Worm (Caenorhabditis elegans) whole organism, L1 larva: ENCODE data around the gene tag-89.

ENCODE experiments used
- C04F5.9 ChIP-seq: sonication (generic microtip); optimal IDR thresholded peaks from 2 replicates; lab custom pipeline; 2016; ENCODE audit warnings: missing genetic modification characterization, missing compliant biosample characterization
- C34B4.2 ChIP-seq: sonication (generic microtip); optimal IDR thresholded peaks from 2 replicates; lab custom pipeline; 2017; ENCODE audit warnings: mild to moderate bottlenecking, missing genetic modification characterization, missing compliant biosample characterization
- F16B12.6 ChIP-seq: fragments of 150-350 bp; optimal IDR thresholded peaks from 2 replicates; lab custom pipeline; 2014; ENCODE audit warnings: missing biosample characterization, missing genetic modification characterization
- Y116A8C.19 ChIP-seq: sonication (generic microtip); optimal IDR thresholded peaks from 2 replicates; lab custom pipeline; 2016; ENCODE audit warnings: missing compliant biosample characterization, missing genetic modification characterization, borderline replicate concordance
- blmp-1 ChIP-seq: fragments of 150-350 bp; optimal IDR thresholded peaks from 2 replicates; lab custom pipeline; 2014; ENCODE audit warnings: missing biosample characterization, missing genetic modification characterization
- ceh-8 ChIP-seq: fragments of 200-800 bp; sonication (Bioruptor generic); optimal IDR thresholded peaks from 2 replicates; lab custom pipeline; 2018; ENCODE audit warnings: mild to moderate bottlenecking, missing genetic modification characterization, moderate library complexity, missing compliant biosample characterization
- dsc-1 ChIP-seq: sonication (generic microtip); optimal IDR thresholded peaks from 2 replicates; lab custom pipeline; 2016; ENCODE audit warnings: mild to moderate bottlenecking, missing genetic modification characterization, missing compliant biosample characterization
- efl-1 ChIP-seq, 4 experiments: fragments of 150-350 bp; optimal IDR thresholded peaks in 3 of 4; peaks in 1 of 4; 1 replicate in 1 of 4; 2 replicates in 3 of 4; lab custom pipeline; 2014; ENCODE audit warnings: missing biosample characterization in 2 of 4, missing genetic modification characterization in 2 of 4, missing genetic modification reagents in 2 of 4
- egl-13 ChIP-seq: sonication (generic microtip); optimal IDR thresholded peaks from 2 replicates; lab custom pipeline; 2016; ENCODE audit warnings: missing genotype, missing genetic modification reagents, missing genetic modification characterization, missing compliant biosample characterization
- egl-27 ChIP-seq, 2 experiments: fragments of 150-350 bp in 1 of 2; sonication (generic microtip); optimal IDR thresholded peaks; 3 replicates each; lab custom pipeline; 2017 to 2018; ENCODE audit warnings: missing biosample characterization in 2 of 2, missing genetic modification characterization in 2 of 2, missing genetic modification reagents in 2 of 2
- elt-3 ChIP-seq, 6 experiments: fragments of 150-350 bp in 1 of 6; sonication (generic microtip); optimal IDR thresholded peaks; 2 replicates each; lab custom pipeline; 2017 to 2018; ENCODE audit warnings: missing biosample characterization in 6 of 6, missing genetic modification characterization in 6 of 6, inconsistent platforms in 1 of 6
- fkh-8 ChIP-seq: sonication (generic microtip); optimal IDR thresholded peaks from 2 replicates; lab custom pipeline; 2016; ENCODE audit warnings: mild to moderate bottlenecking, missing genetic modification characterization, missing compliant biosample characterization
- fos-1 ChIP-seq: fragments of 150-350 bp; optimal IDR thresholded peaks from 2 replicates; lab custom pipeline; 2014; ENCODE audit warnings: missing biosample characterization, missing genetic modification characterization
- irx-1 ChIP-seq: sonication (generic microtip); optimal IDR thresholded peaks from 2 replicates; lab custom pipeline; 2016; ENCODE audit warnings: missing genetic modification characterization, missing compliant biosample characterization
- jun-1 ChIP-seq: fragments of 150-350 bp; optimal IDR thresholded peaks from 2 replicates; lab custom pipeline; 2014; ENCODE audit warnings: missing biosample characterization, missing genetic modification reagents, missing genetic modification characterization
- lin-35 ChIP-seq, 2 experiments: fragments of 150-350 bp; optimal IDR thresholded peaks; 2 replicates each; lab custom pipeline; 2014; ENCODE audit warnings: missing biosample characterization in 2 of 2, missing genetic modification characterization in 2 of 2, missing genetic modification reagents in 2 of 2
- mdl-1 ChIP-seq, 2 experiments: fragments of 150-350 bp; optimal IDR thresholded peaks; 2 replicates each; lab custom pipeline; 2014 to 2017; ENCODE audit warnings: missing biosample characterization in 2 of 2, missing genetic modification characterization in 2 of 2, inconsistent platforms in 1 of 2
- mef-2 ChIP-seq: fragments of 150-350 bp; optimal IDR thresholded peaks from 2 replicates; lab custom pipeline; 2014; ENCODE audit warnings: missing biosample characterization, missing genetic modification characterization
- nhr-12 ChIP-seq: sonication (generic microtip); optimal IDR thresholded peaks from 2 replicates; lab custom pipeline; 2017; ENCODE audit warnings: missing biosample characterization, missing genetic modification characterization
- nhr-19 ChIP-seq: fragments of 200-800 bp; sonication (Bioruptor generic); conservative IDR thresholded peaks from 2 replicates; pipeline ENCODE4 v1.3.6; 2022; ENCODE audit warnings: missing genetic modification characterization, missing compliant biosample characterization
- nhr-71 ChIP-seq: sonication (generic microtip); optimal IDR thresholded peaks from 2 replicates; lab custom pipeline; 2016; ENCODE audit warnings: mild to moderate bottlenecking, missing genetic modification characterization, moderate library complexity, missing compliant biosample characterization
- nhr-77 ChIP-seq: fragments of 150-350 bp; optimal IDR thresholded peaks from 2 replicates; lab custom pipeline; 2014; ENCODE audit warnings: missing biosample characterization, missing genetic modification characterization
- nhr-85 ChIP-seq: sonication (generic microtip); peaks from one replicate; lab custom pipeline; 2016; ENCODE audit warnings: missing genetic modification characterization, inconsistent platforms, missing compliant biosample characterization
- pax-3 ChIP-seq: fragments of 200-800 bp; sonication (Bioruptor generic); optimal IDR thresholded peaks from 2 replicates; lab custom pipeline; 2018; ENCODE audit warnings: mild to moderate bottlenecking, missing genetic modification characterization, moderate library complexity, missing compliant biosample characterization
- pqm-1 ChIP-seq: sonication (generic microtip); optimal IDR thresholded peaks from 3 replicates; lab custom pipeline; 2017; ENCODE audit warnings: missing biosample characterization, missing genetic modification characterization
- skn-1 ChIP-seq: fragments of 150-350 bp; optimal IDR thresholded peaks from 2 replicates; lab custom pipeline; 2014; ENCODE audit warnings: missing biosample characterization, missing genetic modification characterization
- sup-37 ChIP-seq: fragments of 200-800 bp; sonication (Bioruptor generic); optimal IDR thresholded peaks from 2 replicates; lab custom pipeline; 2018; ENCODE audit warnings: mild to moderate bottlenecking, missing genetic modification characterization, missing compliant biosample characterization
- swsn-7 ChIP-seq: sonication (generic microtip); optimal IDR thresholded peaks from 2 replicates; lab custom pipeline; 2016; ENCODE audit warnings: missing genetic modification characterization, missing compliant biosample characterization
- tbx-2 ChIP-seq: sonication (generic microtip); optimal IDR thresholded peaks from 2 replicates; lab custom pipeline; 2016; ENCODE audit warnings: missing genetic modification characterization, missing compliant biosample characterization
- unc-30 ChIP-seq: sonication (generic microtip); optimal IDR thresholded peaks from 2 replicates; lab custom pipeline; 2017; ENCODE audit warnings: missing biosample characterization, missing genetic modification characterization
- xbp-1 ChIP-seq: sonication (generic microtip); optimal IDR thresholded peaks from 2 replicates; lab custom pipeline; 2016; ENCODE audit warnings: missing genetic modification characterization, missing compliant biosample characterization

Gene tag-89

ce11 chrIV:11433709-11434108 lies 39.4 kb downstream of the tag-89 start (continued):
- TF ChIP-seq mef-2 (tag; lab: Kevin White, UChicago) (peak; percentile 13), nhr-71 (tag; lab: Kevin White, UChicago) (peak; percentile 86), egl-13 (tag; lab: Kevin White, UChicago) (peak; percentile 42), elt-3 (tag; optimal IDR thresholded peaks at IDR 0.05; lab: Kevin White, UChicago) (peak in 1 of 6 experiments; percentile 37), skn-1 (tag; lab: Kevin White, UChicago) (peak; percentile 65), pqm-1 (tag; lab: Kevin White, UChicago) (no peak), pax-3 (tag; lab: Kevin White, UChicago) (no peak), ceh-8 (GFP tag; lab: Kevin White, UChicago) (peak; percentile 27), tbx-2 (tag; lab: Kevin White, UChicago) (peak; percentile 71), dsc-1 (peak; percentile 74), efl-1 (optimal IDR thresholded peaks at IDR 0.05; lab: Kevin White, UChicago) (peak; percentile 72), efl-1 (GFP tag; optimal IDR thresholded peaks at IDR 0.05 in 1 of 2; lab: Kevin White, UChicago) (peak; percentile 28 to 72), fkh-8 (peak; percentile 44), nhr-12 (tag; lab: Kevin White, UChicago) (no peak), nhr-77 (tag; lab: Kevin White, UChicago) (peak; percentile 42), mdl-1 (tag; optimal IDR thresholded peaks at IDR 0.05; lab: Kevin White, UChicago) (peak in 1 of 2 experiments; percentile 43), unc-30 (tag; lab: Kevin White, UChicago) (no peak)

- TF ChIP-seq efl-1 (optimal IDR thresholded peaks at IDR 0.05; lab: Kevin White, UChicago) (no peak), efl-1 (GFP tag; optimal IDR thresholded peaks at IDR 0.05 in 1 of 2; lab: Kevin White, UChicago) (peak in 1 of 2 experiments; percentile 20), blmp-1 (tag; lab: Kevin White, UChicago) (peak; percentile 8), irx-1 (tag; lab: Kevin White, UChicago) (no peak), nhr-19 (no peak), sup-37 (GFP tag; lab: Kevin White, UChicago) (no peak), egl-27 (tag; optimal IDR thresholded peaks at IDR 0.05; lab: Kevin White, UChicago) (no peak), Y116A8C.19 (tag; lab: Kevin White, UChicago) (no peak), lin-35 (GFP tag; optimal IDR thresholded peaks at IDR 0.05; lab: Kevin White, UChicago) (no peak), swsn-7 (tag; lab: Kevin White, UChicago) (no peak), F16B12.6 (tag; lab: Kevin White, UChicago) (no peak)
Observed at ce11 chrIV:11434575-11434974, 40.2 kb downstream of the tag-89 start.

ce11 chrIV:11435761-11436160 lies 41.4 kb downstream of the tag-89 start:
- no peak for TF ChIP-seq C34B4.2 (tag; lab: Kevin White, UChicago)
- no peak for TF ChIP-seq C04F5.9 (tag; lab: Kevin White, UChicago)
- TF ChIP-seq nhr-71 (tag; lab: Kevin White, UChicago) = peak; percentile 4
- peak; percentile 10 for TF ChIP-seq egl-13 (tag; lab: Kevin White, UChicago)
- TF ChIP-seq dsc-1 = peak; percentile 92
- peak; percentile 45 for TF ChIP-seq nhr-85 (tag; lab: Kevin White, UChicago)

- peak; percentile 60 for TF ChIP-seq blmp-1 (tag; lab: Kevin White, UChicago)
- no peak for TF ChIP-seq jun-1
- TF ChIP-seq xbp-1 (tag; lab: Kevin White, UChicago) = no peak
- TF ChIP-seq fos-1 (tag; lab: Kevin White, UChicago) = no peak
- no peak for TF ChIP-seq mef-2 (tag; lab: Kevin White, UChicago)
Observed at ce11 chrIV:11438255-11438654, 43.9 kb downstream of the tag-89 start.
